Fruit fly (Drosophila melanogaster): ENCODE measurements around the gene VAChT.

The VAChT gene

dm6 chr3R:18739978-18740954 lies 35.0 kb downstream of the VAChT start (continued):
- TF ChIP-seq Taf1 (GFP tag; IDR thresholded peaks at IDR 0.05) = no peak

dm6 chr3R:18741027-18741843 lies 35.9 kb downstream of the VAChT start:
- TF ChIP-seq CG11093 (GFP tag; IDR thresholded peaks at IDR 0.05) = peak; percentile 93
- TF ChIP-seq CG12744 (GFP tag; optimal IDR thresholded peaks at IDR 0.05) = peak; percentile 88
- peak; percentile 98 for TF ChIP-seq al (GFP tag; IDR thresholded peaks at IDR 0.05)
- TF ChIP-seq CG18619 (GFP tag; optimal IDR thresholded peaks at IDR 0.05) = peak; percentile 94
- TF ChIP-seq gcm2 (GFP tag; optimal IDR thresholded peaks at IDR 0.05) = peak; percentile 81
- TF ChIP-seq mirr (GFP tag; optimal IDR thresholded peaks at IDR 0.05) = peak; percentile 67
- peak; percentile 97 for TF ChIP-seq CG11504 (tag; optimal IDR thresholded peaks at IDR 0.05)
- TF ChIP-seq CG13296 (GFP tag; optimal IDR thresholded peaks at IDR 0.05) = peak; percentile 97
- TF ChIP-seq CG18764 (GFP tag; optimal IDR thresholded peaks at IDR 0.05) = peak; percentile 94
- TF ChIP-seq emc (GFP tag; optimal IDR thresholded peaks at IDR 0.05) = peak; percentile 74
- peak; percentile 98 for TF ChIP-seq Rfx (GFP tag; IDR thresholded peaks at IDR 0.05)
- no peak for TF ChIP-seq pros (GFP tag; optimal IDR thresholded peaks at IDR 0.05)
- peak; percentile 95 for TF ChIP-seq Nf-YA (GFP tag; IDR thresholded peaks at IDR 0.05)
- peak; percentile 91 for TF ChIP-seq onecut (GFP tag; IDR thresholded peaks at IDR 0.05)
- TF ChIP-seq slou (GFP tag; optimal IDR thresholded peaks at IDR 0.05) = peak; percentile 89
- no peak for TF ChIP-seq knrl (GFP tag; IDR thresholded peaks at IDR 0.05; ENCODE audit: partially characterized antibody)
- TF ChIP-seq Doc2 (GFP tag; IDR thresholded peaks at IDR 0.05) = peak; percentile 85
- peak; percentile 82 for TF ChIP-seq HLH54F (GFP tag; optimal IDR thresholded peaks at IDR 0.05)
- peak; percentile 96 for TF ChIP-seq CG14014 (GFP tag; IDR thresholded peaks at IDR 0.05)
- TF ChIP-seq pum (GFP tag; optimal IDR thresholded peaks at IDR 0.05) = peak; percentile 80
- TF ChIP-seq inv (GFP tag; IDR thresholded peaks at IDR 0.05; ENCODE audit: partially characterized antibody) = no peak
- peak; percentile 90 for TF ChIP-seq CG7357 (GFP tag; IDR thresholded peaks at IDR 0.05)
- peak; percentile 79 for TF ChIP-seq CG7928 (GFP tag; optimal IDR thresholded peaks at IDR 0.05)
- peak; percentile 96 for TF ChIP-seq tap (tag; optimal IDR thresholded peaks at IDR 0.05)
- TF ChIP-seq CG11247 (GFP tag; IDR thresholded peaks at IDR 0.05) = peak; percentile 96
- peak; percentile 96 for TF ChIP-seq CG2120 (GFP tag; optimal IDR thresholded peaks at IDR 0.05)
- TF ChIP-seq CG17568 (GFP tag; optimal IDR thresholded peaks at IDR 0.05) = peak; percentile 93
- no peak for TF ChIP-seq yki (optimal IDR thresholded peaks at IDR 0.05)
- peak; percentile 66 for TF ChIP-seq CG17912 (GFP tag; optimal IDR thresholded peaks at IDR 0.05)
- TF ChIP-seq CG7963 (GFP tag; IDR thresholded peaks at IDR 0.05; ENCODE audit: partially characterized antibody) = no peak
- peak; percentile 78 for TF ChIP-seq CG3995 (GFP tag; optimal IDR thresholded peaks at IDR 0.05)
- TF ChIP-seq luna (GFP tag; optimal IDR thresholded peaks at IDR 0.05) = peak; percentile 42
- TF ChIP-seq gsb-n (tag; optimal IDR thresholded peaks at IDR 0.05) = peak; percentile 94
- peak; percentile 94 for TF ChIP-seq Fer2 (tag; optimal IDR thresholded peaks at IDR 0.05)
- peak; percentile 97 for TF ChIP-seq HLH3B (GFP tag; IDR thresholded peaks at IDR 0.05)
- TF ChIP-seq CG15514 (GFP tag; optimal IDR thresholded peaks at IDR 0.05) = peak; percentile 92
- no peak for TF ChIP-seq usp (GFP tag; optimal IDR thresholded peaks at IDR 0.05)
- peak; percentile 73 for TF ChIP-seq aop (GFP tag; IDR thresholded peaks at IDR 0.05)
- peak; percentile 83 for TF ChIP-seq ems (GFP tag; optimal IDR thresholded peaks at IDR 0.05)
- TF ChIP-seq Ets65A (GFP tag) = peak; percentile 91
- TF ChIP-seq CG5953 (GFP tag; IDR thresholded peaks at IDR 0.05) = peak; percentile 91
- TF ChIP-seq ttk (GFP tag; IDR thresholded peaks at IDR 0.05) = peak; percentile 95
- peak; percentile 89 for TF ChIP-seq CG8944 (GFP tag; optimal IDR thresholded peaks at IDR 0.05)
- TF ChIP-seq Rx (GFP tag; IDR thresholded peaks at IDR 0.05) = peak; percentile 90
- peak; percentile 97 for TF ChIP-seq sd (tag; optimal IDR thresholded peaks at IDR 0.05)

Data from whole organism, embryonic.